Fruit fly (Drosophila melanogaster) whole organism, wandering third instar larva: ENCODE data around the gene Sec22.

Experiments
- Abd-B ChIP-seq: fragments of >200 bp; optimal IDR thresholded peaks from 2 replicates; lab custom pipeline; 2017; ENCODE audit warnings: missing biosample characterization, missing genetic modification characterization
- CG32264 ChIP-seq: fragments of 200-800 bp; sonication (Bioruptor generic); optimal IDR thresholded peaks from 2 replicates; lab custom pipeline; 2016; ENCODE audit warnings: missing biosample characterization, missing genetic modification characterization
- CG9705 ChIP-seq: fragments of 200-800 bp; sonication (Bioruptor generic); optimal IDR thresholded peaks from 2 replicates; lab custom pipeline; 2018; ENCODE audit warnings: missing biosample characterization, mild to moderate bottlenecking, missing genetic modification characterization
- CrebA ChIP-seq: fragments of 200-800 bp; sonication (Bioruptor generic); optimal IDR thresholded peaks from 2 replicates; lab custom pipeline; 2016; ENCODE audit warnings: missing biosample characterization, mild to moderate bottlenecking, missing genetic modification characterization, borderline replicate concordance
- Dfd ChIP-seq: fragments of >200 bp; optimal IDR thresholded peaks from 2 replicates; lab custom pipeline; 2017; ENCODE audit warnings: missing biosample characterization, missing genetic modification characterization
- Dif ChIP-seq: fragments of 200-275, 200-300 bp; sonication (Bioruptor generic); optimal IDR thresholded peaks from 2 replicates; lab custom pipeline; 2018; ENCODE audit warnings: missing biosample characterization, missing genetic modification characterization; ENCODE audit not compliant: partially characterized antibody
- GATAd ChIP-seq: sonication (Bioruptor generic); optimal IDR thresholded peaks from 2 replicates; lab custom pipeline; 2016; ENCODE audit warnings: missing biosample characterization, missing genetic modification characterization
- HLH106 ChIP-seq: fragments of 200-800 bp; optimal IDR thresholded peaks from 3 replicates; lab custom pipeline; 2019; ENCODE audit warnings: missing biosample characterization, mild to moderate bottlenecking, missing genetic modification characterization, moderate library complexity
- Hnf4 ChIP-seq: fragments of 200-800 bp; sonication (Bioruptor generic); optimal IDR thresholded peaks from 2 replicates; lab custom pipeline; 2016; ENCODE audit warnings: missing biosample characterization, mild to moderate bottlenecking, missing genetic modification characterization
- Hr78 ChIP-seq: fragments of >200 bp; optimal IDR thresholded peaks from 2 replicates; lab custom pipeline; 2017; ENCODE audit warnings: missing biosample characterization, missing genetic modification characterization
- Hr83 ChIP-seq: fragments of 200-300 bp; sonication (Bioruptor generic); optimal IDR thresholded peaks from 2 replicates; lab custom pipeline; 2016; ENCODE audit warnings: missing biosample characterization, mild to moderate bottlenecking, missing genetic modification characterization, moderate library complexity; ENCODE audit not compliant: poor library complexity, severe bottlenecking
- Jra ChIP-seq: sonication (Bioruptor generic); optimal IDR thresholded peaks from 2 replicates; lab custom pipeline; 2016; ENCODE audit warnings: missing biosample characterization, missing genetic modification characterization
- Mio ChIP-seq: sonication (Bioruptor generic); optimal IDR thresholded peaks from 2 replicates; lab custom pipeline; 2016; ENCODE audit warnings: missing biosample characterization, missing genetic modification characterization
- Myc ChIP-seq: fragments of >200 bp; optimal IDR thresholded peaks from 2 replicates; lab custom pipeline; 2017
- N ChIP-seq: fragments of >200 bp; optimal IDR thresholded peaks from 2 replicates; lab custom pipeline; 2018; ENCODE audit warnings: missing biosample characterization, missing external identifiers, missing genetic modification characterization
- OdsH ChIP-seq: fragments of 200-800 bp; sonication (Bioruptor generic); optimal IDR thresholded peaks from 2 replicates; lab custom pipeline; 2016; ENCODE audit warnings: missing biosample characterization, mild to moderate bottlenecking, missing genetic modification characterization
- Rel ChIP-seq, 2 experiments: fragments of 200-800 bp; sonication (Bioruptor generic) in 1 of 2; optimal IDR thresholded peaks; 2 replicates in 1 of 2; 3 replicates in 1 of 2; lab custom pipeline; 2016 to 2019; ENCODE audit warnings: mild to moderate bottlenecking in 2 of 2, missing biosample characterization in 2 of 2, missing genetic modification characterization in 2 of 2, moderate library complexity in 1 of 2
- Sp1 ChIP-seq: fragments of 200-800 bp; sonication (Bioruptor generic); optimal IDR thresholded peaks from 3 replicates; lab custom pipeline; 2019; ENCODE audit warnings: missing biosample characterization, mild to moderate bottlenecking, missing genetic modification characterization, moderate library complexity
- Vsx2 ChIP-seq: fragments of 200-300, 225-300 bp; sonication (Bioruptor generic); optimal IDR thresholded peaks from 2 replicates; lab custom pipeline; 2018; ENCODE audit warnings: missing biosample characterization, missing genetic modification characterization; ENCODE audit not compliant: partially characterized antibody
- br ChIP-seq: fragments of 200-800 bp; sonication (Bioruptor generic); optimal IDR thresholded peaks from 2 replicates; lab custom pipeline; 2016; ENCODE audit warnings: missing biosample characterization, missing genetic modification characterization
- brk ChIP-seq: fragments of 200-800 bp; sonication (Bioruptor generic); optimal IDR thresholded peaks from 2 replicates; lab custom pipeline; 2016; ENCODE audit warnings: missing biosample characterization, mild to moderate bottlenecking, missing genetic modification characterization
- dl ChIP-seq, 2 experiments: fragments of 175-275, 200-275 bp in 1 of 2; fragments of 200-275 bp in 1 of 2; sonication (Bioruptor generic); optimal IDR thresholded peaks; lab custom pipeline; 2018; ENCODE audit warnings: mild to moderate bottlenecking in 2 of 2, missing biosample characterization in 2 of 2, missing genetic modification characterization in 2 of 2, moderate library complexity in 2 of 2; ENCODE audit not compliant: partially characterized antibody in 2 of 2, insufficient read depth in 1 of 2
- dmrt93B ChIP-seq: fragments of 200-800 bp; sonication (Bioruptor generic); optimal IDR thresholded peaks from 2 replicates; lab custom pipeline; 2018; ENCODE audit warnings: missing biosample characterization, mild to moderate bottlenecking, missing genetic modification characterization
- dsf ChIP-seq: sonication (Bioruptor generic); optimal IDR thresholded peaks from 2 replicates; lab custom pipeline; 2016; ENCODE audit warnings: missing biosample characterization, missing genetic modification characterization, borderline replicate concordance
- ey ChIP-seq: fragments of 200-800 bp; sonication (Bioruptor generic); optimal IDR thresholded peaks from 2 replicates; lab custom pipeline; 2016; ENCODE audit warnings: missing biosample characterization, missing genetic modification characterization
- foxo ChIP-seq, 2 experiments: fragments of 200-800 bp; sonication (Bioruptor generic); optimal IDR thresholded peaks; 2 replicates in 1 of 2; 3 replicates in 1 of 2; lab custom pipeline; 2016 to 2017; ENCODE audit warnings: missing biosample characterization in 2 of 2, missing genetic modification characterization in 2 of 2
- fru ChIP-seq: fragments of 200-800 bp; sonication (Bioruptor generic); optimal IDR thresholded peaks from 3 replicates; lab custom pipeline; 2016; ENCODE audit warnings: missing biosample characterization, mild to moderate bottlenecking, missing genetic modification characterization
- h ChIP-seq: fragments of 200-800 bp; sonication (Bioruptor generic); optimal IDR thresholded peaks from 3 replicates; lab custom pipeline; 2016; ENCODE audit warnings: missing biosample characterization, mild to moderate bottlenecking, missing genetic modification characterization
- jim ChIP-seq: fragments of 175-275, 200-325 bp; sonication (Bioruptor generic); optimal IDR thresholded peaks from 2 replicates; lab custom pipeline; 2016; ENCODE audit warnings: missing biosample characterization, mild to moderate bottlenecking, missing genetic modification characterization
- lola ChIP-seq: fragments of >200 bp; optimal IDR thresholded peaks from 2 replicates; lab custom pipeline; 2017; ENCODE audit warnings: missing biosample characterization, missing genetic modification characterization
- pan ChIP-seq: fragments of >200 bp; optimal IDR thresholded peaks from 2 replicates; lab custom pipeline; 2017
- psq ChIP-seq: fragments of 200-800 bp; sonication (Bioruptor generic); optimal IDR thresholded peaks from 3 replicates; lab custom pipeline; 2017; ENCODE audit warnings: missing biosample characterization, mild to moderate bottlenecking, missing genetic modification characterization, moderate library complexity
- rgr ChIP-seq: fragments of 200-800 bp; sonication (Bioruptor generic); optimal IDR thresholded peaks from 3 replicates; lab custom pipeline; 2016; ENCODE audit warnings: missing biosample characterization, mild to moderate bottlenecking, missing genetic modification characterization
- sage ChIP-seq: fragments of 200-800 bp; sonication (Bioruptor generic); optimal IDR thresholded peaks from 2 replicates; lab custom pipeline; 2016; ENCODE audit warnings: missing biosample characterization, mild to moderate bottlenecking, missing genetic modification characterization
- sv ChIP-seq: fragments of 200-800 bp; sonication (Bioruptor generic); optimal IDR thresholded peaks from 3 replicates; lab custom pipeline; 2016; ENCODE audit warnings: missing biosample characterization, missing genetic modification characterization
- tai ChIP-seq: sonication (Bioruptor generic); optimal IDR thresholded peaks from 2 replicates; lab custom pipeline; 2016; ENCODE audit warnings: missing biosample characterization, missing genetic modification characterization
- usp ChIP-seq: fragments of >200 bp; optimal IDR thresholded peaks from 2 replicates; lab custom pipeline; 2017; ENCODE audit warnings: missing biosample characterization, missing genetic modification characterization
- woc ChIP-seq: sonication (Bioruptor generic); optimal IDR thresholded peaks from 2 replicates; lab custom pipeline; 2016; ENCODE audit warnings: missing biosample characterization, mild to moderate bottlenecking, missing genetic modification characterization

Sec22 gene

DNA sequence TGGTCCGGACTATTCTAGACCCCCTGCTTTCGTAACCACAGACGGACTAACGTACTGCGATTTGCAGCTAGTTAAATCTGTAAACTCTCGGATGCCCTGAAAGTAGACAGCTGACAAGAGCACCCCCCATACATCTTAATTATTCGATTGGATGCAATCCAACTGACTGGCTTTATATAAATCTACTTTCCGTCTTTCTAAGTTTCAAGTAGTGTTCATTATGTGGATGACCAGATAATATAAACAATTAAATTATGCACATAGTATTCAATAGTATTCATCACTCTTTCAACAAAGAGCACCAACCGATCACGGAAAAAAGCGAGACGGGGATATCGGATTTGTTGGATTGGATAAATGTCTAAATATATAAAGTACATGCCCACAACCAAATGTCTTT lies 43.8 kb upstream of the Sec22 start:
- TF ChIP-seq Dif (GFP tag; lab: Kevin White, UChicago) (no peak), Hnf4 (GFP tag; lab: Kevin White, UChicago) (no peak)

DNA sequence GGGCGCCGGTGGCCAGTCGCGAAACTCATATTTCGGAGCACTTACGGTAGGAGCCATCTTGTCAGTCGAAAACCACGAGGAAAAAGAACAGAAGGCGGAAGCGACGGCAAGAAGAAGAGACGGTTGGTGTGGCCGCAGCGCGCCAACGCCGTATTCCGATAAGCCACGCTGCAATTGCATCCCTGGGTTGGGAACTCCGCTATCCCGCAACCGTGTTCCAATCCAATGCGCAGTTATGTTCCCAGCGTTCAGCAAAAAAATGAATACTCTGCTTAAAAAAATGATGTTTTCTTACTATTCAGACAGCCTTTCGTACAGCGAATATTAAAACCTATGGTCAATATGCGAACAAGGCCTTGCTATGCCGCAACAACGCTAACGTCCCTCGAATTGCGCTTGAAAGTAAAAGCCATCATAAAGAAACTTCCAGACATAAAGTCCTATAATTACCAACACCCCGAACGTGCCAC lies 40.8 kb upstream of the Sec22 start, which contains the start of gene RpL22:
Gene RpL22, minus strand, starts transcription at position 92 of the 470 bp plus-strand sequence.
- no peak for TF ChIP-seq pan
- TF ChIP-seq sv, result peak; percentile 69
- no peak for TF ChIP-seq jim (GFP tag; lab: Kevin White, UChicago)
- TF ChIP-seq N, result no peak
- TF ChIP-seq Myc (lab: Kevin White, UChicago), result peak; percentile 80
- peak; percentile 81 for TF ChIP-seq fru (GFP tag; lab: Kevin White, UChicago)
- peak in 1 of 2 experiments; percentile 77 for TF ChIP-seq foxo (GFP tag; optimal IDR thresholded peaks at IDR 0.05; lab: Kevin White, UChicago)
- no peak for TF ChIP-seq Mio (GFP tag; lab: Kevin White, UChicago)
- no peak for TF ChIP-seq Rel (GFP tag; optimal IDR thresholded peaks at IDR 0.05; lab: Kevin White, UChicago)
- TF ChIP-seq Rel (tag; optimal IDR thresholded peaks at IDR 0.05; lab: Kevin White, UChicago), result peak; percentile 61
- TF ChIP-seq CrebA (GFP tag; lab: Kevin White, UChicago), result no peak
- TF ChIP-seq tai, result no peak
- no peak for TF ChIP-seq brk (GFP tag; lab: Kevin White, UChicago)
- TF ChIP-seq woc (GFP tag; lab: Kevin White, UChicago), result no peak
- TF ChIP-seq usp (GFP tag; lab: Kevin White, UChicago), result no peak
- peak; percentile 68 for TF ChIP-seq OdsH (GFP tag; lab: Kevin White, UChicago)
- TF ChIP-seq GATAd (GFP tag; lab: Kevin White, UChicago), result no peak
- peak; percentile 86 for TF ChIP-seq h
- peak; percentile 70 for TF ChIP-seq Hnf4 (GFP tag; lab: Kevin White, UChicago)
- peak; percentile 90 for TF ChIP-seq dmrt93B (GFP tag; lab: Kevin White, UChicago)
- peak; percentile 85 for TF ChIP-seq br (GFP tag; lab: Kevin White, UChicago)
- TF ChIP-seq Dif (GFP tag; lab: Kevin White, UChicago), result peak; percentile 12
- TF ChIP-seq HLH106 (tag; lab: Kevin White, UChicago), result peak; percentile 69
- TF ChIP-seq psq, result no peak
- TF ChIP-seq dl (GFP tag; optimal IDR thresholded peaks at IDR 0.05; lab: Kevin White, UChicago; ENCODE audit: insufficient read depth in 1 of 2, partially characterized antibody in 2 of 2), result no peak
- TF ChIP-seq CG32264 (GFP tag; lab: Kevin White, UChicago), result no peak
- no peak for TF ChIP-seq Vsx2 (GFP tag; lab: Kevin White, UChicago)
- peak; percentile 92 for TF ChIP-seq rgr (GFP tag; lab: Kevin White, UChicago)
- TF ChIP-seq dsf (GFP tag; lab: Kevin White, UChicago), result no peak
- TF ChIP-seq sage (GFP tag; lab: Kevin White, UChicago), result no peak
- TF ChIP-seq Dfd, result no peak
- peak; percentile 53 for TF ChIP-seq ey (GFP tag; lab: Kevin White, UChicago)
- no peak for TF ChIP-seq Hr78 (GFP tag; lab: Kevin White, UChicago)
- TF ChIP-seq Abd-B (GFP tag; lab: Kevin White, UChicago), result no peak
- peak; percentile 87 for TF ChIP-seq Sp1 (GFP tag; lab: Kevin White, UChicago)
- peak; percentile 77 for TF ChIP-seq CG9705 (GFP tag; lab: Kevin White, UChicago)
- peak; percentile 63 for TF ChIP-seq Jra (GFP tag; lab: Kevin White, UChicago)
- TF ChIP-seq lola (GFP tag; lab: Kevin White, UChicago), result no peak
- TF ChIP-seq Hr83 (GFP tag; lab: Kevin White, UChicago), result peak; percentile 90
- TF ChIP-seq, all 38 proteins: peak for 18

dm6 chrX:766094-766493 lies 39.8 kb upstream of the Sec22 start:
- TF ChIP-seq br (GFP tag; lab: Kevin White, UChicago), result no peak
- TF ChIP-seq Dfd, result no peak
- no peak for TF ChIP-seq HLH106 (tag; lab: Kevin White, UChicago)
- TF ChIP-seq sage (GFP tag; lab: Kevin White, UChicago), result no peak
- TF ChIP-seq CG32264 (GFP tag; lab: Kevin White, UChicago), result no peak
- no peak for TF ChIP-seq ey (GFP tag; lab: Kevin White, UChicago)
- TF ChIP-seq N, result no peak
- no peak for TF ChIP-seq dl (GFP tag; optimal IDR thresholded peaks at IDR 0.05; lab: Kevin White, UChicago; ENCODE audit: insufficient read depth in 1 of 2, partially characterized antibody in 2 of 2)
- no peak for TF ChIP-seq woc (GFP tag; lab: Kevin White, UChicago)
- TF ChIP-seq CrebA (GFP tag; lab: Kevin White, UChicago), result no peak
- TF ChIP-seq GATAd (GFP tag; lab: Kevin White, UChicago), result no peak
- TF ChIP-seq Hr83 (GFP tag; lab: Kevin White, UChicago), result no peak
